Fruit fly (Drosophila melanogaster) whole organism, embryonic: ENCODE measurements around the gene Crg-1.
A peak's percentile ranks its signal among the peaks of the same experiment; 100 is the strongest.

ENCODE experiments used
- Antp ChIP-seq: fragments of 200-800 bp; sonication (Bioruptor generic); optimal IDR thresholded peaks from 3 replicates; lab custom pipeline; 2016; ENCODE audit warnings: missing biosample characterization, missing genetic modification characterization
- CG10366 ChIP-seq: fragments of 200-800 bp; sonication (Bioruptor generic); IDR thresholded peaks from 2 replicates; pipeline ENCODE4 v1.3.6; 2022; ENCODE audit warnings: missing biosample characterization, missing genetic modification characterization
- CG13624 ChIP-seq: fragments of 200-800 bp; sonication (Bioruptor generic); optimal IDR thresholded peaks from 2 replicates; lab custom pipeline; 2016; ENCODE audit warnings: missing biosample characterization, missing genetic modification characterization
- CG1529 ChIP-seq: fragments of 200-800 bp; sonication (Bioruptor generic); optimal IDR thresholded peaks from 3 replicates; lab custom pipeline; 2018; ENCODE audit warnings: missing biosample characterization, missing genetic modification characterization
- CG17359 ChIP-seq: fragments of 200-800 bp; sonication (Bioruptor generic); optimal IDR thresholded peaks from 3 replicates; lab custom pipeline; 2018; ENCODE audit warnings: missing biosample characterization, mild to moderate bottlenecking, missing genetic modification characterization, moderate library complexity
- CG17912 ChIP-seq: fragments of 200-800 bp; sonication (Bioruptor generic); optimal IDR thresholded peaks from 2 replicates; lab custom pipeline; 2018; ENCODE audit warnings: missing biosample characterization, mild to moderate bottlenecking, missing genetic modification characterization
- CG18599 ChIP-seq: fragments of 200-800 bp; sonication (Bioruptor generic); optimal IDR thresholded peaks from 3 replicates; lab custom pipeline; 2017; ENCODE audit warnings: missing biosample characterization, missing genetic modification characterization, mild to moderate bottlenecking, moderate library complexity, missing genetic modification reagents
- CG30020 ChIP-seq: fragments of 200-800 bp; optimal IDR thresholded peaks from 2 replicates; lab custom pipeline; 2019; ENCODE audit warnings: missing biosample characterization, mild to moderate bottlenecking, missing genetic modification characterization, moderate library complexity
- CG3163 ChIP-seq: fragments of 200-800 bp; sonication (Bioruptor generic); optimal IDR thresholded peaks from 3 replicates; lab custom pipeline; 2016; ENCODE audit warnings: missing biosample characterization, missing genetic modification characterization
- CG3281 ChIP-seq: fragments of 200-800 bp; sonication (Bioruptor generic); optimal IDR thresholded peaks from 3 replicates; lab custom pipeline; 2017; ENCODE audit warnings: missing biosample characterization, mild to moderate bottlenecking, missing genetic modification characterization
- CG33213 ChIP-seq: fragments of 200-800 bp; sonication (Bioruptor generic); optimal IDR thresholded peaks from 3 replicates; lab custom pipeline; 2016; ENCODE audit warnings: missing biosample characterization, missing genetic modification characterization
- CG3838 ChIP-seq: fragments of 200-800 bp; sonication (Bioruptor generic); optimal IDR thresholded peaks from 3 replicates; lab custom pipeline; 2016; ENCODE audit warnings: missing biosample characterization, missing genetic modification characterization
- CG5180 ChIP-seq: fragments of 200-800 bp; sonication (Bioruptor generic); optimal IDR thresholded peaks from 3 replicates; lab custom pipeline; 2017; ENCODE audit warnings: missing biosample characterization, missing genetic modification characterization, mild to moderate bottlenecking, moderate library complexity, missing genetic modification reagents
- CG6175 ChIP-seq: fragments of 200-800 bp; sonication (Bioruptor generic); IDR thresholded peaks from 3 replicates; pipeline ENCODE4 v1.3.6; 2022; ENCODE audit warnings: missing biosample characterization, missing genetic modification characterization
- CG6654 ChIP-seq: fragments of 200-800 bp; sonication (Bioruptor generic); optimal IDR thresholded peaks from 2 replicates; lab custom pipeline; 2017; ENCODE audit warnings: missing biosample characterization, mild to moderate bottlenecking, missing genetic modification characterization
- CG7987 ChIP-seq: fragments of 200-800 bp; sonication (Bioruptor generic); optimal IDR thresholded peaks from 2 replicates; lab custom pipeline; 2018; ENCODE audit warnings: missing biosample characterization, mild to moderate bottlenecking, missing genetic modification characterization, moderate library complexity
- Dek ChIP-seq: fragments of 200-800 bp; sonication (Bioruptor generic); optimal IDR thresholded peaks from 3 replicates; lab custom pipeline; 2019; ENCODE audit warnings: missing biosample characterization, mild to moderate bottlenecking, missing genetic modification characterization, moderate library complexity
- Drgx ChIP-seq: fragments of 200-800 bp; sonication (Bioruptor generic); IDR thresholded peaks from 2 replicates; pipeline ENCODE4 v1.3.6; 2022; ENCODE audit warnings: missing biosample characterization, missing genetic modification characterization
- ERR ChIP-seq: fragments of 200-800 bp; sonication (Bioruptor generic); optimal IDR thresholded peaks from 2 replicates; lab custom pipeline; 2016; ENCODE audit warnings: missing biosample characterization, missing genetic modification characterization
- Elba2 ChIP-seq: fragments of 200-800 bp; sonication (Bioruptor generic); optimal IDR thresholded peaks from 3 replicates; lab custom pipeline; 2016; ENCODE audit warnings: missing biosample characterization, missing genetic modification characterization
- HLH54F ChIP-seq: fragments of 200-800 bp; sonication (Bioruptor generic); optimal IDR thresholded peaks from 3 replicates; lab custom pipeline; 2016; ENCODE audit warnings: missing biosample characterization, missing genetic modification characterization
- Hr51 ChIP-seq, 2 experiments: fragments of 200-800 bp; sonication (Bioruptor generic); optimal IDR thresholded peaks; 2 replicates in 1 of 2; 3 replicates in 1 of 2; lab custom pipeline; 2016 to 2018; ENCODE audit warnings: missing biosample characterization in 2 of 2, missing genetic modification characterization in 2 of 2, mild to moderate bottlenecking in 1 of 2, moderate library complexity in 1 of 2
- Hr78 ChIP-seq, 2 experiments: fragments of 200-800 bp in 1 of 2; fragments of >200 bp in 1 of 2; sonication (Bioruptor generic) in 1 of 2; optimal IDR thresholded peaks; 2 replicates each; lab custom pipeline; 2017 to 2019; ENCODE audit warnings: missing biosample characterization in 2 of 2, missing genetic modification characterization in 2 of 2, mild to moderate bottlenecking in 1 of 2, moderate library complexity in 1 of 2
- PHDP ChIP-seq: fragments of 200-800 bp; sonication (Bioruptor generic); optimal IDR thresholded peaks from 3 replicates; lab custom pipeline; 2018; ENCODE audit warnings: missing biosample characterization, mild to moderate bottlenecking, missing genetic modification characterization, moderate library complexity
- Sox100B ChIP-seq: fragments of 200-800 bp; sonication (Bioruptor generic); optimal IDR thresholded peaks from 3 replicates; lab custom pipeline; 2018; ENCODE audit warnings: missing biosample characterization, mild to moderate bottlenecking, missing genetic modification characterization
- Xbp1 ChIP-seq: fragments of 200-800 bp; sonication (Bioruptor generic); optimal IDR thresholded peaks from 3 replicates; lab custom pipeline; 2016; ENCODE audit warnings: missing biosample characterization, mild to moderate bottlenecking, missing genetic modification characterization
- ase ChIP-seq: fragments of 200-800 bp; sonication (Bioruptor generic); IDR thresholded peaks from 3 replicates; pipeline ENCODE4 v1.3.6; 2022; ENCODE audit warnings: missing biosample characterization, missing genetic modification characterization
- bcd ChIP-seq: fragments of 200-800 bp; sonication (Bioruptor generic); optimal IDR thresholded peaks from 2 replicates; lab custom pipeline; 2017; ENCODE audit warnings: missing biosample characterization, mild to moderate bottlenecking, missing genetic modification characterization
- chif ChIP-seq, 2 experiments: fragments of 200-800 bp; sonication (Bioruptor generic); optimal IDR thresholded peaks; 3 replicates each; lab custom pipeline; 2016; ENCODE audit warnings: missing biosample characterization in 2 of 2, missing genetic modification characterization in 2 of 2
- chinmo ChIP-seq: fragments of 200-800 bp; sonication (Bioruptor generic); IDR thresholded peaks from 4 replicates; pipeline ENCODE4 v1.3.6; 2022; ENCODE audit warnings: missing biosample characterization, missing genetic modification characterization; ENCODE audit not compliant: partially characterized antibody
- crp ChIP-seq, 2 experiments: fragments of 200-800 bp; sonication (Bioruptor generic); optimal IDR thresholded peaks; 2 replicates in 1 of 2; 3 replicates in 1 of 2; lab custom pipeline; 2017; ENCODE audit warnings: missing biosample characterization in 2 of 2, missing genetic modification characterization in 2 of 2, mild to moderate bottlenecking in 1 of 2, moderate library complexity in 1 of 2
- da ChIP-seq: fragments of 200-800 bp; sonication (Bioruptor generic); optimal IDR thresholded peaks from 2 replicates; lab custom pipeline; 2016; ENCODE audit warnings: missing biosample characterization, missing genetic modification characterization
- dati ChIP-seq: fragments of 200-800 bp; sonication (Bioruptor generic); IDR thresholded peaks from 2 replicates; pipeline ENCODE4 v1.3.6; 2022; ENCODE audit warnings: missing biosample characterization, missing genetic modification characterization
- gce ChIP-seq: fragments of 200-800 bp; sonication (Bioruptor generic); IDR thresholded peaks from 3 replicates; pipeline ENCODE4 v1.3.6; 2022; ENCODE audit warnings: missing biosample characterization, missing genetic modification characterization
- hb ChIP-seq: fragments of 200-800 bp; sonication (Bioruptor generic); IDR thresholded peaks from 3 replicates; pipeline ENCODE4 v1.3.6; 2022; ENCODE audit warnings: missing biosample characterization, missing genetic modification characterization; ENCODE audit not compliant: partially characterized antibody
- hbn ChIP-seq: fragments of 200-800 bp; sonication (Bioruptor generic); IDR thresholded peaks from 2 replicates; pipeline ENCODE4 v1.3.6; 2022; ENCODE audit warnings: missing biosample characterization, missing genetic modification characterization; ENCODE audit not compliant: partially characterized antibody
- kah ChIP-seq: fragments of 200-800 bp; sonication (Bioruptor generic); optimal IDR thresholded peaks from 2 replicates; lab custom pipeline; 2018; ENCODE audit warnings: missing biosample characterization, mild to moderate bottlenecking, missing genetic modification characterization
- maf-S ChIP-seq: fragments of 200-800 bp; sonication (Bioruptor generic); optimal IDR thresholded peaks from 2 replicates; lab custom pipeline; 2016; ENCODE audit warnings: missing biosample characterization, missing genetic modification characterization
- nerfin-1 ChIP-seq: fragments of 200-800 bp; sonication (Bioruptor generic); optimal IDR thresholded peaks from 3 replicates; lab custom pipeline; 2019; ENCODE audit warnings: missing biosample characterization, mild to moderate bottlenecking, missing genetic modification characterization, moderate library complexity
- pb ChIP-seq: fragments of 200-800 bp; sonication (Bioruptor generic); optimal IDR thresholded peaks from 3 replicates; lab custom pipeline; 2016; ENCODE audit warnings: missing biosample characterization, missing genetic modification characterization
- pnt ChIP-seq: fragments of 200-800 bp; sonication (Bioruptor generic); optimal IDR thresholded peaks from 3 replicates; lab custom pipeline; 2016; ENCODE audit warnings: missing biosample characterization, missing genetic modification characterization
- pzg ChIP-seq: fragments of 200-800 bp; sonication (Bioruptor generic); optimal IDR thresholded peaks from 3 replicates; lab custom pipeline; 2018; ENCODE audit warnings: missing biosample characterization, mild to moderate bottlenecking, missing genetic modification characterization, moderate library complexity
- ro ChIP-seq: fragments of 200-800 bp; sonication (Bioruptor generic); IDR thresholded peaks from 2 replicates; pipeline ENCODE4 v1.3.6; 2022; ENCODE audit warnings: missing biosample characterization, missing genetic modification characterization
- sna ChIP-seq: fragments of 200-800 bp; sonication (Bioruptor generic); IDR thresholded peaks from 2 replicates; pipeline ENCODE4 v1.3.6; 2022; ENCODE audit warnings: missing biosample characterization, missing genetic modification characterization; ENCODE audit not compliant: partially characterized antibody
- sqz ChIP-seq: fragments of 200-800 bp; sonication (Bioruptor generic); optimal IDR thresholded peaks from 3 replicates; lab custom pipeline; 2018; ENCODE audit warnings: missing biosample characterization, mild to moderate bottlenecking, missing genetic modification characterization
- stwl ChIP-seq: fragments of 200-800 bp; sonication (Bioruptor generic); optimal IDR thresholded peaks from 3 replicates; lab custom pipeline; 2018; ENCODE audit warnings: missing biosample characterization, mild to moderate bottlenecking, missing genetic modification characterization, moderate library complexity
- tup ChIP-seq: fragments of 200-800 bp; sonication (Bioruptor generic); optimal IDR thresholded peaks from 2 replicates; lab custom pipeline; 2016; ENCODE audit warnings: missing biosample characterization, mild to moderate bottlenecking, missing genetic modification characterization, moderate library complexity
- wek ChIP-seq: fragments of 200-800 bp; sonication (Bioruptor generic); optimal IDR thresholded peaks from 3 replicates; lab custom pipeline; 2018; ENCODE audit warnings: missing biosample characterization, mild to moderate bottlenecking, missing genetic modification characterization, moderate library complexity
- yki ChIP-seq: fragments of >200 bp; optimal IDR thresholded peaks from 3 replicates; lab custom pipeline; 2018

Gene Crg-1

dm6 chrX:3838648-3839047, 45.6 kb downstream of the Crg-1 start (continued):
- TF ChIP-seq da (GFP tag; lab: Kevin White, UChicago) (peak; percentile 56), CG30020 (tag; lab: Kevin White, UChicago) (no peak), ERR (GFP tag; lab: Kevin White, UChicago) (peak; percentile 21), tup (GFP tag; lab: Kevin White, UChicago) (peak; percentile 2), Hr78 (GFP tag; optimal IDR thresholded peaks at IDR 0.05; lab: Kevin White, UChicago) (peak in 1 of 2 experiments; percentile 42), Hr51 (GFP tag; optimal IDR thresholded peaks at IDR 0.05; lab: Kevin White, UChicago) (peak; percentile 70 to 87), bcd (peak; percentile 79), pb (peak; percentile 67), CG7987 (GFP tag; lab: Kevin White, UChicago) (peak; percentile 50), CG18599 (GFP tag; lab: Kevin White, UChicago) (peak; percentile 79), nerfin-1 (peak; percentile 74), CG1529 (GFP tag; lab: Kevin White, UChicago) (peak; percentile 69), maf-S (GFP tag; lab: Kevin White, UChicago) (peak; percentile 74), crp (GFP tag; optimal IDR thresholded peaks at IDR 0.05; lab: Kevin White, UChicago) (peak in 1 of 2 experiments; percentile 28), sna (GFP tag; lab: Robert Waterston, UW) (no peak), Drgx (GFP tag; lab: Robert Waterston, UW) (peak; percentile 71), CG17912 (GFP tag; lab: Kevin White, UChicago) (peak; percentile 51), sqz (GFP tag; lab: Kevin White, UChicago) (peak; percentile 68), Antp (peak; percentile 72), stwl (tag; lab: Kevin White, UChicago) (no peak), kah (GFP tag; lab: Kevin White, UChicago) (peak; percentile 66), CG13624 (GFP tag; lab: Kevin White, UChicago) (peak; percentile 77), PHDP (tag; lab: Kevin White, UChicago) (peak; percentile 80), pzg (GFP tag; lab: Kevin White, UChicago) (no peak), chinmo (GFP tag; lab: Robert Waterston, UW) (0 out of 4 replicates have a peak, but pooled peaks have one; percentile 59), pnt (GFP tag; lab: Kevin White, UChicago) (peak; percentile 68), CG17359 (peak; percentile 86), Xbp1 (GFP tag; lab: Kevin White, UChicago) (peak; percentile 76), HLH54F (GFP tag; lab: Kevin White, UChicago) (peak; percentile 78), gce (GFP tag; lab: Robert Waterston, UW) (peak; percentile 31; the same call in 1 of the 3 replicates), CG3281 (GFP tag; lab: Kevin White, UChicago) (peak; percentile 76), Elba2 (GFP tag; lab: Kevin White, UChicago) (peak; percentile 3), dati (peak; percentile 48; the same call in 1 of the 2 replicates), CG5180 (GFP tag; lab: Kevin White, UChicago) (peak; percentile 77), yki (lab: Kevin White, UChicago) (no peak), CG33213 (GFP tag; lab: Kevin White, UChicago) (peak; percentile 76), hb (no peak), CG10366 (GFP tag; lab: Robert Waterston, UW) (peak; percentile 69), CG3163 (GFP tag; lab: Kevin White, UChicago) (peak; percentile 52), ro (GFP tag; lab: Robert Waterston, UW) (peak; percentile 37; the same call in 1 of the 2 replicates), Dek (tag; lab: Kevin White, UChicago) (peak; percentile 77), ase (peak; percentile 73; the same call in 2 of the 3 replicates), Sox100B (GFP tag; lab: Kevin White, UChicago) (peak; percentile 69), CG6654 (GFP tag; lab: Kevin White, UChicago) (peak; percentile 17), CG3838 (GFP tag; lab: Kevin White, UChicago) (peak; percentile 37), wek (GFP tag; lab: Kevin White, UChicago) (peak; percentile 79), chif (GFP tag; optimal IDR thresholded peaks at IDR 0.05; lab: Kevin White, UChicago) (peak; percentile 69 to 78), CG6175 (0 out of 3 replicates have a peak, but pooled peaks have one; percentile 35), hbn (GFP tag; lab: Robert Waterston, UW) (no peak)
